Worm (Caenorhabditis elegans): Measurements from ENCODE around the gene srt-52.

DNA sequence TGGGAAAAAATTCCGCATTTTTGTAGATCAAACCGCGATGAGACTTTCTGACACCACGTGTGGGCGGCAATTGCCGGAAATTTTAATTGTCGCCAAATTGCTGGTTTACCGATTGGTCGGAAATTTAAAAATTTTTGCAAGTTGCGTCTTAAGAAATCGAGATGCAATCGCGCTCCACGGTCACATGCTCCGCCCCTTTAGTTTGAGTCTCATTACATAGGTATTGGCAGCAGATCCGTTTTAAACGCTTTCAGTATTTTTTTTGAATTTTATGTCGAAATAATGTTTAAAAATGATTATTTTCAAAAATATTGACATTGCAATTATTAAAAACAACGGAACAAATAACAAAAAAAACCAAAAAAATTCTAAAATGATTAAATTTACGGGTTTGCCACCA lies 44.1 kb downstream of the srt-52 start:
- TF ChIP-seq ztf-23 (GFP tag; IDR thresholded peaks at IDR 0.05): no peak
- no peak for TF ChIP-seq cog-1 (tag; optimal IDR thresholded peaks at IDR 0.05)
- no peak for TF ChIP-seq ref-1 (GFP tag; conservative IDR thresholded peaks at IDR 0.05)
- no peak for TF ChIP-seq tab-1 (GFP tag; IDR thresholded peaks at IDR 0.05)
- no peak for TF ChIP-seq klf-2 (GFP tag; conservative IDR thresholded peaks at IDR 0.05)
- no peak for TF ChIP-seq ztf-29 (GFP tag; IDR thresholded peaks at IDR 0.05)
- TF ChIP-seq T22C8.4 (GFP tag; IDR thresholded peaks at IDR 0.05): no peak
- TF ChIP-seq med-1 (GFP tag; optimal IDR thresholded peaks at IDR 0.05; ENCODE audit: insufficient read depth): no peak

Data from whole organism, midembryonic.